Fruit fly (Drosophila melanogaster): Measurements from ENCODE around the gene her.
A peak's percentile ranks its signal among the peaks of the same experiment; 100 is the strongest.

The her gene

dm6 chr2L:16687863-16688262, 10.9 kb downstream of the her start:
- no peak for TF ChIP-seq fd96Ca (GFP tag; IDR thresholded peaks at IDR 0.05)
- peak; percentile 78 for TF ChIP-seq Pif1A (GFP tag; optimal IDR thresholded peaks at IDR 0.05)
- TF ChIP-seq Pif1B (GFP tag; optimal IDR thresholded peaks at IDR 0.05) = peak; percentile 46
- 0 out of 3 replicates have a peak, but pooled peaks have one; percentile 35 for TF ChIP-seq CG4496 (GFP tag; IDR thresholded peaks at IDR 0.05)
- TF ChIP-seq CG8301 (tag; optimal IDR thresholded peaks at IDR 0.05) = peak; percentile 62
- peak; percentile 25 for TF ChIP-seq EcR (GFP tag; optimal IDR thresholded peaks at IDR 0.05)
- TF ChIP-seq CG9948 (tag; optimal IDR thresholded peaks at IDR 0.05) = peak; percentile 77
- 0 out of 2 replicates have a peak, but pooled peaks have one; percentile 8 for TF ChIP-seq Ets98B (GFP tag; IDR thresholded peaks at IDR 0.05)
- peak; percentile 46; the same call in 1 of the 2 replicates for TF ChIP-seq CG32121 (GFP tag; IDR thresholded peaks at IDR 0.05)
- peak; percentile 77 for TF ChIP-seq CG34367 (tag; optimal IDR thresholded peaks at IDR 0.05)
- TF ChIP-seq D1 (tag; optimal IDR thresholded peaks at IDR 0.05) = peak; percentile 42
- no peak for TF ChIP-seq Snoo (tag; optimal IDR thresholded peaks at IDR 0.05)
- peak; percentile 67 for TF ChIP-seq CG17806 (tag; optimal IDR thresholded peaks at IDR 0.05)
- no peak for TF ChIP-seq rn (GFP tag; IDR thresholded peaks at IDR 0.05)
- TF ChIP-seq CG14655 (GFP tag; optimal IDR thresholded peaks at IDR 0.05) = peak; percentile 77
- peak; percentile 77 for TF ChIP-seq CG15710 (tag; optimal IDR thresholded peaks at IDR 0.05)
- TF ChIP-seq gl (tag; optimal IDR thresholded peaks at IDR 0.05) = no peak
- no peak for TF ChIP-seq CG10348 (GFP tag; IDR thresholded peaks at IDR 0.05)
- peak; percentile 61; the same call in 1 of the 2 replicates for TF ChIP-seq CG12605 (GFP tag; IDR thresholded peaks at IDR 0.05)
- TF ChIP-seq CG8159 (tag; optimal IDR thresholded peaks at IDR 0.05) = peak; percentile 76
- TF ChIP-seq CG13204 (GFP tag; optimal IDR thresholded peaks at IDR 0.05) = peak; percentile 63

DNA sequence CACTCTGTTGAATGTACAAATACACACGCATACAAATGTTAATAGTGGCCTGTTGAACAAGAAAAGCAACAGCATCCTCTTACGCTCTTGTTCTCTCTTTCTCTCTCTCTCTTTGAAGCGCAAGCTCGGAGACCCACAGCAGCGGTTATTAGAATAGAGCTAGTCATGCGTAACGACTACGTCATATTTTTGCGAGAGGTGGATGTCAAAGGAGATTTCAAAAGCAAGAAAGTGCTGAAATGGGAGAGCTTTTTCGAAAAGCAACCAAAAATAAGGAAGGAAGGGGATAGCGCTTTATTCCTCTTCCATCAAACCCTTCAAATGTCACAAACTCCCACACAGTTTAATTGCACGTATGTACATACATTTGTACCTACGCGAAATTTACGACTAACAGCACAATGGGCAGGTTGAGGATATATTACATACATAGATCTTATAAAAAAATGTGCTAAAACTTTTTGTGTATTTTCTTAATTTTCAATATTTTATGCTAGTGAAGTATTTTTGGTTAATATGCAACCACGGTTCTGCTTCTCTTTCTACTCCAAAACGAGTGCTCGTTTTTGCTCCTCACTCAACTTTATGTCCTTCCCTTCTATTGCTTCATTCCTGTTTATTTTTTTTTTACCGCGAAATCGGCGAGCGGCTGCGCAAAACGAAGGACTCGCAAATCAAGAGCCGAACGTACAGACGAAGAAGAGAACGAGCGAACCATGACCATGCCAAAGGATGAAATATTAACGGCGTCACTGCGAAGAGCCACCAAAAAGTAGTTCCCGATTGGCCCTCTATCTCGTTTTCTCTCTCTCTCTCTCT, 13.0 kb downstream of the her start:
- TF ChIP-seq CG14655 (GFP tag; optimal IDR thresholded peaks at IDR 0.05) (peak; percentile 44), CG34367 (tag; optimal IDR thresholded peaks at IDR 0.05) (peak; percentile 38), CG17806 (tag; optimal IDR thresholded peaks at IDR 0.05) (no peak), Snoo (tag; optimal IDR thresholded peaks at IDR 0.05) (peak; percentile 34), CG9948 (tag; optimal IDR thresholded peaks at IDR 0.05) (peak; percentile 55), Pif1A (GFP tag; optimal IDR thresholded peaks at IDR 0.05) (peak; percentile 61), Pif1B (GFP tag; optimal IDR thresholded peaks at IDR 0.05) (peak; percentile 8), CG12605 (GFP tag; IDR thresholded peaks at IDR 0.05) (no peak; the same call in 1 of the 2 replicates), rn (GFP tag; IDR thresholded peaks at IDR 0.05) (no peak), CG8159 (tag; optimal IDR thresholded peaks at IDR 0.05) (peak; percentile 20), fd96Ca (GFP tag; IDR thresholded peaks at IDR 0.05) (0 out of 3 replicates have a peak, but pooled peaks have one; percentile 59), D1 (tag; optimal IDR thresholded peaks at IDR 0.05) (no peak), CG8301 (tag; optimal IDR thresholded peaks at IDR 0.05) (peak; percentile 22), CG15710 (tag; optimal IDR thresholded peaks at IDR 0.05) (peak; percentile 57)

- TF ChIP-seq CG4496 (GFP tag; IDR thresholded peaks at IDR 0.05) (no peak), Ets98B (GFP tag; IDR thresholded peaks at IDR 0.05) (no peak), CG8159 (tag; optimal IDR thresholded peaks at IDR 0.05) (no peak), CG12605 (GFP tag; IDR thresholded peaks at IDR 0.05) (no peak), fd96Ca (GFP tag; IDR thresholded peaks at IDR 0.05) (no peak), CG17806 (tag; optimal IDR thresholded peaks at IDR 0.05) (no peak), rn (GFP tag; IDR thresholded peaks at IDR 0.05) (no peak), Snoo (tag; optimal IDR thresholded peaks at IDR 0.05) (no peak), Pif1B (GFP tag; optimal IDR thresholded peaks at IDR 0.05) (no peak), gl (tag; optimal IDR thresholded peaks at IDR 0.05) (no peak), CG32121 (GFP tag; IDR thresholded peaks at IDR 0.05) (no peak)
These were observed 13.6 kb downstream of the her start for dm6 chr2L:16690619-16690908.

DNA sequence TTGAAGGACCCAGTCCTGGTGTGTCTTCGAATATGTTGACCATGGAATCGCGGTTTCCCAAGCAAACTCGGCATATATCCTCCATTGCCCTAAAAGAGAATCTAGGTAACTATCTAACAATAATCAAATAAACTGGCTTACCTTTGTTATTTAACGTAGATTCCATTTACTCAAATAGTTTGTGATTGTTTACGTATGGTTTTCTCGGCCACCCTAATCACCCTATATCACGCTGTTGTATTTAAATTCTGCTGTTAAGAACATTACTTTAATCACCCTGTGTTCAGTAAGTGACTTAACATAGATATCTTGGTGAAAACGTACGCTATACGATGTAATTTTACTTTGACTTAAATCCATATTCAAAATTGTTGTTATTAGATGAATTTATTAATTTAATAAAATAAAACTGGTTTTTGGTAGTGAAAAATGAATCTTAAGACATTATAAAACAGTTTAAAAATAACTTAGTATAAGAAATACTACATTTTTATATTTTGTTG, 26.1 kb downstream of the her start:
- TF ChIP-seq Pif1B (GFP tag; optimal IDR thresholded peaks at IDR 0.05) (no peak), Snoo (tag; optimal IDR thresholded peaks at IDR 0.05) (no peak), CG12605 (GFP tag; IDR thresholded peaks at IDR 0.05) (no peak), gl (tag; optimal IDR thresholded peaks at IDR 0.05) (no peak), fd96Ca (GFP tag; IDR thresholded peaks at IDR 0.05) (no peak), CG10348 (GFP tag; IDR thresholded peaks at IDR 0.05) (no peak), EcR (GFP tag; optimal IDR thresholded peaks at IDR 0.05) (no peak), CG14655 (GFP tag; optimal IDR thresholded peaks at IDR 0.05) (no peak), rn (GFP tag; IDR thresholded peaks at IDR 0.05) (no peak), CG9948 (tag; optimal IDR thresholded peaks at IDR 0.05) (no peak), CG15710 (tag; optimal IDR thresholded peaks at IDR 0.05) (no peak), Ets98B (GFP tag; IDR thresholded peaks at IDR 0.05) (no peak), Pif1A (GFP tag; optimal IDR thresholded peaks at IDR 0.05) (no peak)

- TF ChIP-seq CG14655 (GFP tag; optimal IDR thresholded peaks at IDR 0.05) (no peak), CG17806 (tag; optimal IDR thresholded peaks at IDR 0.05) (no peak), CG13204 (GFP tag; optimal IDR thresholded peaks at IDR 0.05) (no peak), Pif1A (GFP tag; optimal IDR thresholded peaks at IDR 0.05) (peak; percentile 60), CG32121 (GFP tag; IDR thresholded peaks at IDR 0.05) (no peak), Pif1B (GFP tag; optimal IDR thresholded peaks at IDR 0.05) (peak; percentile 43), CG15710 (tag; optimal IDR thresholded peaks at IDR 0.05) (peak; percentile 50), rn (GFP tag; IDR thresholded peaks at IDR 0.05) (no peak), CG34367 (tag; optimal IDR thresholded peaks at IDR 0.05) (no peak), CG8159 (tag; optimal IDR thresholded peaks at IDR 0.05) (no peak), fd96Ca (GFP tag; IDR thresholded peaks at IDR 0.05) (no peak), CG10348 (GFP tag; IDR thresholded peaks at IDR 0.05) (no peak), CG12605 (GFP tag; IDR thresholded peaks at IDR 0.05) (no peak), EcR (GFP tag; optimal IDR thresholded peaks at IDR 0.05) (no peak), Snoo (tag; optimal IDR thresholded peaks at IDR 0.05) (peak; percentile 37), Ets98B (GFP tag; IDR thresholded peaks at IDR 0.05) (no peak)
These were observed 26.8 kb downstream of the her start for dm6 chr2L:16703753-16704152.
